Worm (Caenorhabditis elegans): ENCODE results near the gene cutc-1.

- TF ChIP-seq vab-15 (tag; optimal IDR thresholded peaks at IDR 0.05) = no peak
- TF ChIP-seq F16B12.6 (tag; optimal IDR thresholded peaks at IDR 0.05) = no peak
- TF ChIP-seq jun-1 (tag; optimal IDR thresholded peaks at IDR 0.05) = no peak
- no peak for TF ChIP-seq mep-1 (tag; optimal IDR thresholded peaks at IDR 0.05)
- TF ChIP-seq sup-37 (GFP tag; optimal IDR thresholded peaks at IDR 0.05) = no peak
- no peak for TF ChIP-seq lin-35 (GFP tag; optimal IDR thresholded peaks at IDR 0.05)
- no peak for TF ChIP-seq efl-3 (GFP tag; optimal IDR thresholded peaks at IDR 0.05)
- no peak for TF ChIP-seq ces-1 (GFP tag; optimal IDR thresholded peaks at IDR 0.05)
- no peak for TF ChIP-seq nhr-28 (tag; optimal IDR thresholded peaks at IDR 0.05)
These were observed 35.9 kb upstream of the cutc-1 start, which contains the start of gene pqn-96 for ce11 chrIII:8439312-8439711.
